Fruit fly (Drosophila melanogaster) whole organism, embryonic: ENCODE measurements around the gene zen.
A peak's percentile ranks its signal among the peaks of the same experiment; 100 is the strongest.

ENCODE experiments used
- CG11085 ChIP-seq: fragments of 200-800 bp; sonication (Bioruptor generic); IDR thresholded peaks from 2 replicates; pipeline ENCODE4 v1.3.6; 2022; ENCODE audit warnings: missing biosample characterization, missing genetic modification characterization
- CG12219 ChIP-seq: fragments of 200-800 bp; sonication (Bioruptor generic); optimal IDR thresholded peaks from 3 replicates; lab custom pipeline; 2018; ENCODE audit warnings: missing biosample characterization, mild to moderate bottlenecking, missing genetic modification characterization
- CG13296 ChIP-seq: fragments of 200-800 bp; sonication (Bioruptor generic); optimal IDR thresholded peaks from 3 replicates; lab custom pipeline; 2018; ENCODE audit warnings: missing biosample characterization, mild to moderate bottlenecking, missing genetic modification characterization
- CG14014 ChIP-seq: fragments of 200-800 bp; sonication (Bioruptor generic); IDR thresholded peaks from 2 replicates; pipeline ENCODE4 v1.3.6; 2022; ENCODE audit warnings: missing biosample characterization, missing genetic modification characterization
- CG14441 ChIP-seq: fragments of 200-800 bp; sonication (Bioruptor generic); IDR thresholded peaks from 2 replicates; pipeline ENCODE4 v1.3.6; 2022; ENCODE audit warnings: missing biosample characterization, missing genetic modification characterization
- CG1529 ChIP-seq: fragments of 200-800 bp; sonication (Bioruptor generic); optimal IDR thresholded peaks from 3 replicates; lab custom pipeline; 2018; ENCODE audit warnings: missing biosample characterization, missing genetic modification characterization
- CG15514 ChIP-seq: fragments of 200-800 bp; sonication (Bioruptor generic); optimal IDR thresholded peaks from 3 replicates; lab custom pipeline; 2017; ENCODE audit warnings: missing biosample characterization, missing genetic modification characterization, mild to moderate bottlenecking, moderate library complexity, missing genetic modification reagents
- CG15601 ChIP-seq: fragments of 200-800 bp; sonication (Bioruptor generic); optimal IDR thresholded peaks from 3 replicates; lab custom pipeline; 2019; ENCODE audit warnings: missing biosample characterization, mild to moderate bottlenecking, missing genetic modification characterization, moderate library complexity
- CG16779 ChIP-seq: fragments of 200-800 bp; sonication (Bioruptor generic); IDR thresholded peaks from 2 replicates; pipeline ENCODE4 v1.3.6; 2022; ENCODE audit warnings: missing biosample characterization, missing genetic modification characterization
- CG31365 ChIP-seq: fragments of 200-800 bp; sonication (Bioruptor generic); optimal IDR thresholded peaks from 2 replicates; lab custom pipeline; 2018; ENCODE audit warnings: missing biosample characterization, mild to moderate bottlenecking, missing genetic modification characterization
- CG3407 ChIP-seq: fragments of 200-800 bp; sonication (Bioruptor generic); optimal IDR thresholded peaks from 2 replicates; lab custom pipeline; 2018; ENCODE audit warnings: missing biosample characterization, mild to moderate bottlenecking, missing genetic modification characterization
- CG4707 ChIP-seq: fragments of 200-800 bp; sonication (Bioruptor generic); optimal IDR thresholded peaks from 2 replicates; lab custom pipeline; 2018; ENCODE audit warnings: missing biosample characterization, mild to moderate bottlenecking, missing genetic modification characterization, moderate library complexity
- CG5180 ChIP-seq: fragments of 200-800 bp; sonication (Bioruptor generic); optimal IDR thresholded peaks from 3 replicates; lab custom pipeline; 2017; ENCODE audit warnings: missing biosample characterization, missing genetic modification characterization, mild to moderate bottlenecking, moderate library complexity, missing genetic modification reagents
- CG6765 ChIP-seq: fragments of 200-800 bp; sonication (Bioruptor generic); optimal IDR thresholded peaks from 3 replicates; lab custom pipeline; 2017; ENCODE audit warnings: missing biosample characterization, mild to moderate bottlenecking, missing genetic modification characterization
- CG7987 ChIP-seq: fragments of 200-800 bp; sonication (Bioruptor generic); optimal IDR thresholded peaks from 2 replicates; lab custom pipeline; 2018; ENCODE audit warnings: missing biosample characterization, mild to moderate bottlenecking, missing genetic modification characterization, moderate library complexity
- D19B ChIP-seq: fragments of 200-800 bp; sonication (Bioruptor generic); optimal IDR thresholded peaks from 2 replicates; lab custom pipeline; 2017; ENCODE audit warnings: missing biosample characterization, mild to moderate bottlenecking, missing genetic modification characterization
- Dip2 ChIP-seq: fragments of 200-800 bp; sonication (Bioruptor generic); IDR thresholded peaks from 2 replicates; pipeline ENCODE4 v1.3.6; 2022; ENCODE audit warnings: missing biosample characterization, missing genetic modification characterization
- Dp ChIP-seq: fragments of 200-800 bp; sonication (Bioruptor generic); optimal IDR thresholded peaks from 2 replicates; lab custom pipeline; 2018; ENCODE audit warnings: missing biosample characterization, mild to moderate bottlenecking, missing genetic modification characterization, moderate library complexity
- HLHmδ ChIP-seq: fragments of 200-800 bp; sonication (Bioruptor generic); optimal IDR thresholded peaks from 2 replicates; lab custom pipeline; 2018; ENCODE audit warnings: missing biosample characterization, mild to moderate bottlenecking, missing genetic modification characterization, moderate library complexity
- MTF-1 ChIP-seq: fragments of 200-800 bp; sonication (Bioruptor generic); optimal IDR thresholded peaks from 2 replicates; lab custom pipeline; 2018; ENCODE audit warnings: missing biosample characterization, mild to moderate bottlenecking, missing genetic modification characterization, borderline replicate concordance
- Meics ChIP-seq: fragments of 200-800 bp; sonication (Bioruptor generic); optimal IDR thresholded peaks from 2 replicates; lab custom pipeline; 2017; ENCODE audit warnings: missing biosample characterization, mild to moderate bottlenecking, missing genetic modification characterization
- Mes4 ChIP-seq: fragments of 200-800 bp; sonication (Bioruptor generic); optimal IDR thresholded peaks from 2 replicates; lab custom pipeline; 2016; ENCODE audit warnings: missing biosample characterization, missing genetic modification characterization
- NC2α ChIP-seq: fragments of 200-800 bp; sonication (Bioruptor generic); optimal IDR thresholded peaks from 2 replicates; lab custom pipeline; 2016; ENCODE audit warnings: missing biosample characterization, missing genetic modification characterization
- Opbp ChIP-seq: fragments of 200-800 bp; sonication (Bioruptor generic); IDR thresholded peaks from 3 replicates; pipeline ENCODE4 v1.3.6; 2022; ENCODE audit warnings: missing biosample characterization, missing genetic modification characterization; ENCODE audit not compliant: partially characterized antibody
- Poxn ChIP-seq: fragments of 200-800 bp; sonication (Bioruptor generic); IDR thresholded peaks from 2 replicates; pipeline ENCODE4 v1.3.6; 2022; ENCODE audit warnings: missing biosample characterization, missing genetic modification characterization
- Scr ChIP-seq: fragments of 200-800 bp; sonication (Bioruptor generic); IDR thresholded peaks from 2 replicates; pipeline ENCODE4 v1.3.6; 2022; ENCODE audit warnings: missing biosample characterization, missing genetic modification characterization; ENCODE audit not compliant: partially characterized antibody
- Spps ChIP-seq: fragments of 200-800 bp; sonication (Bioruptor generic); optimal IDR thresholded peaks from 2 replicates; lab custom pipeline; 2018; ENCODE audit warnings: missing biosample characterization, mild to moderate bottlenecking, missing genetic modification characterization
- ara ChIP-seq: fragments of 200-800 bp; sonication (Bioruptor generic); IDR thresholded peaks from 2 replicates; pipeline ENCODE4 v1.3.6; 2022; ENCODE audit warnings: missing biosample characterization, missing genetic modification characterization
- ase ChIP-seq: fragments of 200-800 bp; sonication (Bioruptor generic); IDR thresholded peaks from 3 replicates; pipeline ENCODE4 v1.3.6; 2022; ENCODE audit warnings: missing biosample characterization, missing genetic modification characterization
- bowl ChIP-seq: fragments of 200-800 bp; sonication (Bioruptor generic); IDR thresholded peaks from 2 replicates; pipeline ENCODE4 v1.3.6; 2022; ENCODE audit warnings: missing biosample characterization, missing genetic modification characterization
- corto ChIP-seq: fragments of 200-800 bp; sonication (Bioruptor generic); optimal IDR thresholded peaks from 2 replicates; lab custom pipeline; 2016; ENCODE audit warnings: missing biosample characterization, mild to moderate bottlenecking, missing genetic modification characterization, moderate library complexity
- dm ChIP-seq: fragments of 200-800 bp; sonication (Bioruptor generic); optimal IDR thresholded peaks from 3 replicates; lab custom pipeline; 2016; ENCODE audit warnings: missing biosample characterization, missing genetic modification characterization
- dmrt99B ChIP-seq: fragments of 200-800 bp; sonication (Bioruptor generic); optimal IDR thresholded peaks from 2 replicates; lab custom pipeline; 2018; ENCODE audit warnings: missing biosample characterization, mild to moderate bottlenecking, missing genetic modification characterization, moderate library complexity
- gcm2 ChIP-seq: fragments of 200-800 bp; sonication (Bioruptor generic); optimal IDR thresholded peaks from 2 replicates; lab custom pipeline; 2016; ENCODE audit warnings: missing biosample characterization, missing genetic modification characterization
- ind ChIP-seq: fragments of 200-800 bp; sonication (Bioruptor generic); optimal IDR thresholded peaks from 3 replicates; lab custom pipeline; 2016; ENCODE audit warnings: missing biosample characterization, missing genetic modification characterization
- kni ChIP-seq: fragments of 200-800 bp; sonication (Bioruptor generic); optimal IDR thresholded peaks from 3 replicates; lab custom pipeline; 2017; ENCODE audit warnings: mild to moderate bottlenecking, missing biosample characterization, missing genetic modification reagents, missing genetic modification characterization
- lov ChIP-seq, 2 experiments: fragments of 200-800 bp in 1 of 2; fragments of >200 bp in 1 of 2; sonication (Bioruptor generic) in 1 of 2; IDR thresholded peaks in 1 of 2; optimal IDR thresholded peaks in 1 of 2; 2 replicates in 1 of 2; 3 replicates in 1 of 2; pipeline versions ENCODE4 v1.3.6 to Lab custom; 2017 to 2022; ENCODE audit warnings: missing biosample characterization in 1 of 2, missing genetic modification characterization in 1 of 2
- maf-S ChIP-seq: fragments of 200-800 bp; sonication (Bioruptor generic); optimal IDR thresholded peaks from 2 replicates; lab custom pipeline; 2016; ENCODE audit warnings: missing biosample characterization, missing genetic modification characterization
- p53 ChIP-seq: fragments of 200-800 bp; sonication (Bioruptor generic); optimal IDR thresholded peaks from 2 replicates; lab custom pipeline; 2016; ENCODE audit warnings: missing biosample characterization, missing genetic modification characterization
- row ChIP-seq: fragments of 200-800 bp; sonication (Bioruptor generic); IDR thresholded peaks from 3 replicates; pipeline ENCODE4 v1.3.6; 2022; ENCODE audit warnings: missing biosample characterization, missing genetic modification characterization
- salm ChIP-seq: fragments of 200-800 bp; sonication (Bioruptor generic); optimal IDR thresholded peaks from 2 replicates; lab custom pipeline; 2018; ENCODE audit warnings: missing biosample characterization, mild to moderate bottlenecking, missing genetic modification characterization
- sens ChIP-seq: fragments of 200-800 bp; sonication (Bioruptor generic); peaks from one replicate; lab custom pipeline; 2016; ENCODE audit warnings: missing biosample characterization, missing genetic modification characterization
- sens-2 ChIP-seq: fragments of 200-800 bp; sonication (Bioruptor generic); IDR thresholded peaks from 2 replicates; pipeline ENCODE4 v1.3.6; 2022; ENCODE audit warnings: missing biosample characterization, missing genetic modification characterization
- sim ChIP-seq: fragments of 200-800 bp; sonication (Bioruptor generic); IDR thresholded peaks from 2 replicates; pipeline ENCODE4 v1.3.6; 2022; ENCODE audit warnings: missing biosample characterization, missing genetic modification characterization
- slou ChIP-seq: fragments of 200-800 bp; sonication (Bioruptor generic); optimal IDR thresholded peaks from 3 replicates; lab custom pipeline; 2016; ENCODE audit warnings: missing biosample characterization, missing genetic modification characterization
- tio ChIP-seq: fragments of 200-800 bp; sonication (Bioruptor generic); optimal IDR thresholded peaks from 2 replicates; lab custom pipeline; 2017; ENCODE audit warnings: missing biosample characterization, missing genetic modification characterization, inconsistent platforms
- tna ChIP-seq: fragments of 200-800 bp; sonication (Bioruptor generic); IDR thresholded peaks from 2 replicates; pipeline ENCODE4 v1.3.6; 2022; ENCODE audit warnings: missing biosample characterization, missing genetic modification characterization; ENCODE audit not compliant: partially characterized antibody
- unc-4 ChIP-seq: fragments of 200-800 bp; sonication (Bioruptor generic); IDR thresholded peaks from 2 replicates; pipeline ENCODE4 v1.3.6; 2022; ENCODE audit warnings: missing biosample characterization, missing genetic modification characterization; ENCODE audit not compliant: partially characterized antibody
- vfl ChIP-seq: fragments of 200-800 bp; sonication (Bioruptor generic); optimal IDR thresholded peaks from 2 replicates; lab custom pipeline; 2016; ENCODE audit warnings: missing biosample characterization, missing genetic modification characterization

The zen gene

DNA sequence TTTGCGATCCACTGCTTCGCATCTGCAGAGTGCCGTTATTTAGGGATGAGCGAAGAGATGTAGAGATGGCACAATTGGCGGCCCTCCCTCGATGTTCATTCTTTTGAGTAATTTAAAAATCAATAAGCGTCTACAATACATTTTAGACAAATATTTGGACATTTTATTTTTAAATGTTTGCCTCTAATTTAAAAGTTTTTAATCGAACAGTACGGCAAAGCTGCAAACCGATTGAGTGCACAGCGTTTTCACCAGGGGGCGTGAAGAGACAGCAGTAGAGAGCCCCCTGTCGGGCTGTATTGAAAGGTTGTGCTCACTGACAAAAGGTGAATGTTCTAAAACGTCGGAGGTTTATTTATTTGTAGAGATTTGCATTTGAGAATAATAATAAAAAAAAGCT, 5.4 kb upstream of the zen start, which contains the start of gene bcd (continued):
- TF ChIP-seq maf-S (GFP tag; lab: Kevin White, UChicago), result peak; percentile 54
- no peak for TF ChIP-seq kni (GFP tag; lab: Kevin White, UChicago)
- TF ChIP-seq slou (GFP tag; lab: Kevin White, UChicago), result peak; percentile 32
- TF ChIP-seq sens (GFP tag; lab: Kevin White, UChicago), result peak; percentile 96
- TF ChIP-seq CG15514 (GFP tag; lab: Kevin White, UChicago), result peak; percentile 59
- 0 out of 2 replicates have a peak, but pooled peaks have one; percentile 4 for TF ChIP-seq sim (GFP tag; lab: Robert Waterston, UW)
- peak; percentile 40 for TF ChIP-seq D19B (GFP tag; lab: Kevin White, UChicago)
- peak; percentile 75 for TF ChIP-seq ind (GFP tag; lab: Kevin White, UChicago)
- TF ChIP-seq MTF-1 (GFP tag; lab: Kevin White, UChicago), result peak; percentile 83
- peak; percentile 72 for TF ChIP-seq Dp (GFP tag; lab: Kevin White, UChicago)
- TF ChIP-seq corto (GFP tag; lab: Kevin White, UChicago), result no peak
- TF ChIP-seq Meics, result peak; percentile 60
- TF ChIP-seq HLHmδ, result peak; percentile 79
- TF ChIP-seq CG14014 (GFP tag; lab: Robert Waterston, UW), result peak; percentile 83
- peak; percentile 5 for TF ChIP-seq CG6765 (GFP tag; lab: Kevin White, UChicago)
- peak; percentile 30 for TF ChIP-seq Spps (tag; lab: Kevin White, UChicago)
- TF ChIP-seq CG11085 (GFP tag; lab: Robert Waterston, UW), result peak; percentile 75
- peak; percentile 76 for TF ChIP-seq Mes4 (GFP tag; lab: Kevin White, UChicago)
- TF ChIP-seq Poxn, result no peak; the same call in 1 of the 2 replicates
- peak; percentile 26 for TF ChIP-seq CG15601
- no peak for TF ChIP-seq CG13296 (GFP tag; lab: Kevin White, UChicago)
- TF ChIP-seq bowl (GFP tag; lab: Robert Waterston, UW), result no peak; the same call in 1 of the 2 replicates
- TF ChIP-seq CG5180 (GFP tag; lab: Kevin White, UChicago), result no peak
- TF ChIP-seq NC2α, result peak; percentile 60
- TF ChIP-seq CG31365 (tag; lab: Kevin White, UChicago), result peak; percentile 67
- TF ChIP-seq tna (GFP tag; lab: Robert Waterston, UW), result no peak
- peak; percentile 29 for TF ChIP-seq gcm2
- peak; percentile 71 for TF ChIP-seq tio (GFP tag; lab: Kevin White, UChicago)
- TF ChIP-seq ase (GFP tag; lab: Robert Waterston, UW), result peak; percentile 71; the same call in 2 of the 3 replicates
- TF ChIP-seq ara (GFP tag; lab: Robert Waterston, UW), result peak; percentile 89
- peak; percentile 56 for TF ChIP-seq CG3407 (GFP tag; lab: Kevin White, UChicago)
- TF ChIP-seq CG1529 (GFP tag; lab: Kevin White, UChicago), result peak; percentile 21
- no peak for TF ChIP-seq Dip2 (GFP tag; lab: Robert Waterston, UW)
- TF ChIP-seq lov (optimal IDR thresholded peaks at IDR 0.05; lab: Kevin White, UChicago), result no peak
- TF ChIP-seq lov (GFP tag; IDR thresholded peaks at IDR 0.05; lab: Robert Waterston, UW), result 0 out of 3 replicates have a peak, but pooled peaks have one; percentile 56
- TF ChIP-seq CG12219, result peak; percentile 12
- TF ChIP-seq CG16779, result peak; percentile 47; the same call in 1 of the 2 replicates
- TF ChIP-seq salm (tag; lab: Kevin White, UChicago), result no peak
- peak; percentile 76 for TF ChIP-seq p53 (GFP tag; lab: Kevin White, UChicago)
- peak; percentile 71 for TF ChIP-seq sens-2 (GFP tag; lab: Robert Waterston, UW)
- peak; percentile 66 for TF ChIP-seq Scr (GFP tag; lab: Robert Waterston, UW)
- peak; percentile 67; the same call in 1 of the 3 replicates for TF ChIP-seq Opbp (GFP tag; lab: Robert Waterston, UW)
- peak; percentile 49 for TF ChIP-seq unc-4 (GFP tag; lab: Robert Waterston, UW)
- peak; percentile 44 for TF ChIP-seq dm (GFP tag; lab: Kevin White, UChicago)
- peak; percentile 63 for TF ChIP-seq dmrt99B (tag; lab: Kevin White, UChicago)
- peak; percentile 49 for TF ChIP-seq vfl (GFP tag; lab: Kevin White, UChicago)
- peak; percentile 73 for TF ChIP-seq CG7987 (GFP tag; lab: Kevin White, UChicago)
- peak; percentile 69 for TF ChIP-seq CG4707
- peak; percentile 75 for TF ChIP-seq CG14441
- peak; percentile 53; the same call in 2 of the 3 replicates for TF ChIP-seq row (GFP tag; lab: Robert Waterston, UW)
